Worm (Caenorhabditis elegans) whole organism, L4 larva: Measurements from ENCODE around the gene metl-1.

Source experiments
- ama-1 ChIP-seq: fragments of 150-350 bp; optimal IDR thresholded peaks from 2 replicates; lab custom pipeline; 2014; ENCODE audit warnings: inconsistent platforms, mixed read lengths
- attf-4 ChIP-seq: sonication (generic microtip); optimal IDR thresholded peaks from 3 replicates; lab custom pipeline; 2017; ENCODE audit warnings: missing biosample characterization, missing genetic modification characterization
- ceh-28 ChIP-seq: fragments of 150-350 bp; optimal IDR thresholded peaks from 2 replicates; lab custom pipeline; 2014; ENCODE audit warnings: missing biosample characterization, missing genetic modification reagents, missing genetic modification characterization
- ceh-82 ChIP-seq: sonication (generic microtip); optimal IDR thresholded peaks from 2 replicates; lab custom pipeline; 2017; ENCODE audit warnings: missing biosample characterization, missing genetic modification characterization
- dmd-6 ChIP-seq: fragments of 200-800 bp; sonication (Bioruptor generic); IDR thresholded peaks from 2 replicates; pipeline ENCODE4 v1.3.6; 2022; ENCODE audit warnings: missing genetic modification reagents, missing genetic modification characterization, missing compliant biosample characterization
- gei-8 ChIP-seq: fragments of 200-800 bp; sonication (Bioruptor generic); optimal IDR thresholded peaks from 2 replicates; lab custom pipeline; 2018; ENCODE audit warnings: mild to moderate bottlenecking, missing genetic modification characterization, missing compliant biosample characterization
- lin-13 ChIP-seq: fragments of 150-350 bp; optimal IDR thresholded peaks from 2 replicates; lab custom pipeline; 2014; ENCODE audit warnings: missing biosample characterization, missing genetic modification reagents, missing genetic modification characterization
- madf-9 ChIP-seq: fragments of 200-800 bp; sonication (Bioruptor generic); conservative IDR thresholded peaks from 2 replicates; pipeline ENCODE4 v1.3.6; 2022; ENCODE audit warnings: missing genetic modification reagents, missing genetic modification characterization, missing compliant biosample characterization
- mdl-1 ChIP-seq, 2 experiments: fragments of 150-350 bp in 1 of 2; sonication (generic microtip) in 1 of 2; optimal IDR thresholded peaks; 2 replicates each; lab custom pipeline; 2014 to 2017; ENCODE audit warnings: missing biosample characterization in 2 of 2, missing genetic modification characterization in 2 of 2
- mdt-29 ChIP-seq: fragments of 200-800 bp; sonication (Bioruptor generic); IDR thresholded peaks from 2 replicates; pipeline ENCODE4 v1.3.6; 2022; ENCODE audit warnings: missing genetic modification reagents, missing genetic modification characterization, missing compliant biosample characterization
- nhr-10 ChIP-seq: fragments of 150-350 bp; optimal IDR thresholded peaks from 2 replicates; lab custom pipeline; 2014; ENCODE audit warnings: missing biosample characterization, missing genetic modification characterization
- nhr-28 ChIP-seq: fragments of 150-350 bp; optimal IDR thresholded peaks from 2 replicates; lab custom pipeline; 2014; ENCODE audit warnings: missing biosample characterization, missing genetic modification characterization
- pha-4 ChIP-seq, 2 experiments: fragments of 150-350 bp in 1 of 2; fragments of 200-800 bp in 1 of 2; sonication (Bioruptor generic) in 1 of 2; IDR thresholded peaks in 1 of 2; optimal IDR thresholded peaks in 1 of 2; 2 replicates each; pipeline versions ENCODE4 v1.3.6 to Lab custom; 2014 to 2022; ENCODE audit warnings: missing genetic modification characterization in 2 of 2, missing genetic modification reagents in 2 of 2, missing biosample characterization in 1 of 2, missing compliant biosample characterization in 1 of 2
- php-3 ChIP-seq: fragments of 200-800 bp; sonication (Bioruptor generic); IDR thresholded peaks from 2 replicates; pipeline ENCODE4 v1.3.6; 2022; ENCODE audit warnings: missing genetic modification reagents, missing genetic modification characterization, missing compliant biosample characterization
- pqm-1 ChIP-seq: sonication (generic microtip); optimal IDR thresholded peaks from 2 replicates; lab custom pipeline; 2017; ENCODE audit warnings: missing biosample characterization, missing genetic modification characterization
- spr-3 ChIP-seq: fragments of 200-800 bp; sonication (Bioruptor generic); optimal IDR thresholded peaks from 2 replicates; lab custom pipeline; 2018; ENCODE audit warnings: mild to moderate bottlenecking, missing genetic modification characterization, missing compliant biosample characterization
- zip-2 ChIP-seq: fragments of 150-350 bp; optimal IDR thresholded peaks from 2 replicates; lab custom pipeline; 2014; ENCODE audit warnings: missing biosample characterization, missing genetic modification characterization

Gene metl-1

DNA sequence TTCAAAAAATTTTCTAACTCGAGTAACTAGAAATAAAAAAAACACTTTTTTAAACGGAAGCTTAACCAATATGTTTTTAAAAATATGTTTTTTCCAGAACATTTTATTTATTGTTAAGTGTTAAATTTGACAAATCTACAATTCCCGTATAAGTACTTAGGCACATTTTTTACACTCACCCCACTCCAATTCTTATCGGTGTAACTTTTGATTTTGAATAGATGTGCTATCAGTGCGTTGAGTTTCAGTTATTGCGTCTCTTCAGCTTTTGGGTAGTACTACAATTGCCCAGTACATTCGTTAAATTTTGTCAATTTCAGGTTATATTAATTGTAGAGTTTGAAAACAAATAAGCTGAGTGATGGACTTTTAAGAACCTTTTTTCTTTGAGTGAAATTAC, 49.3 kb downstream of the metl-1 start:
- peak; percentile 75 for TF ChIP-seq pqm-1 (tag; lab: Kevin White, UChicago)
- no peak for TF ChIP-seq nhr-10 (tag; lab: Kevin White, UChicago)
- TF ChIP-seq pha-4 (GFP tag; IDR thresholded peaks at IDR 0.05; lab: Robert Waterston, UW): no peak
- no peak for TF ChIP-seq pha-4 (tag; optimal IDR thresholded peaks at IDR 0.05; lab: Kevin White, UChicago)
- TF ChIP-seq zip-2 (tag; lab: Kevin White, UChicago): no peak
- TF ChIP-seq nhr-28 (tag; lab: Kevin White, UChicago): peak; percentile 47
- TF ChIP-seq dmd-6 (GFP tag; lab: Robert Waterston, UW): no peak
- no peak for TF ChIP-seq attf-4 (tag; lab: Kevin White, UChicago)
- TF ChIP-seq madf-9 (GFP tag; lab: Robert Waterston, UW): no peak
- no peak for TF ChIP-seq ceh-82
- TF ChIP-seq lin-13 (GFP tag; lab: Kevin White, UChicago): no peak
- no peak for TF ChIP-seq ama-1 (lab: Kevin White, UChicago)
- TF ChIP-seq mdl-1 (tag; optimal IDR thresholded peaks at IDR 0.05; lab: Kevin White, UChicago): no peak
- no peak for TF ChIP-seq ceh-28 (tag; lab: Kevin White, UChicago)
- no peak for TF ChIP-seq php-3
- no peak for TF ChIP-seq spr-3 (GFP tag; lab: Kevin White, UChicago)
- no peak for TF ChIP-seq mdt-29
- TF ChIP-seq gei-8 (GFP tag; lab: Kevin White, UChicago): no peak
